Worm (Caenorhabditis elegans) whole organism, young adult: Measurements from ENCODE around the gene R07H5.16.

Experiments used
- ceh-91 ChIP-seq: fragments of 200-800 bp; sonication (Bioruptor generic); IDR thresholded peaks from 2 replicates; pipeline ENCODE4 v1.3.6; 2022; ENCODE audit warnings: missing genetic modification reagents, missing genetic modification characterization, missing compliant biosample characterization
- hmg-1.2 ChIP-seq: fragments of 200-800 bp; sonication (Bioruptor generic); IDR thresholded peaks from 2 replicates; pipeline ENCODE4 v1.3.6; 2022; ENCODE audit warnings: missing genetic modification reagents, missing genetic modification characterization, missing compliant biosample characterization
- lag-1 ChIP-seq: fragments of 200-800 bp; sonication (Bioruptor generic); IDR thresholded peaks from 2 replicates; pipeline ENCODE4 v1.3.6; 2022; ENCODE audit warnings: missing genetic modification reagents, missing genetic modification characterization, missing compliant biosample characterization
- let-607 ChIP-seq, 2 experiments: fragments of 200-800 bp in 1 of 2; sonication (Bioruptor generic) in 1 of 2; sonication (generic microtip) in 1 of 2; optimal IDR thresholded peaks; 2 replicates each; lab custom pipeline; 2016 to 2018; ENCODE audit warnings: mild to moderate bottlenecking in 2 of 2, missing compliant biosample characterization in 2 of 2, missing genetic modification characterization in 2 of 2, moderate library complexity in 2 of 2, missing genotype in 1 of 2
- lir-1 ChIP-seq: fragments of 200-800 bp; sonication (Bioruptor generic); conservative IDR thresholded peaks from 2 replicates; pipeline ENCODE4 v1.3.6; 2022; ENCODE audit warnings: missing genetic modification reagents, missing genetic modification characterization, missing compliant biosample characterization
- mel-28 ChIP-seq: sonication (generic microtip); optimal IDR thresholded peaks from 2 replicates; lab custom pipeline; 2016; ENCODE audit warnings: borderline replicate concordance, mild to moderate bottlenecking, missing genetic modification characterization, missing compliant biosample characterization
- nhr-80 ChIP-seq: sonication (generic microtip); optimal IDR thresholded peaks from 2 replicates; lab custom pipeline; 2016; ENCODE audit warnings: missing genetic modification characterization, missing compliant biosample characterization
- pha-4 ChIP-seq: fragments of 150-350 bp; sonication (generic microtip); optimal IDR thresholded peaks from 2 replicates; lab custom pipeline; 2014; ENCODE audit warnings: missing biosample characterization, missing genetic modification reagents, missing genetic modification characterization
- tlf-1 ChIP-seq: fragments of 200-800 bp; sonication (Bioruptor generic); optimal IDR thresholded peaks from 2 replicates; lab custom pipeline; 2018; ENCODE audit warnings: mild to moderate bottlenecking, missing genetic modification characterization, missing compliant biosample characterization

Gene R07H5.16

ce11 chrIV:11248031-11248631 is 49.0 kb downstream of the R07H5.16 start, which contains the start of gene C05C12.4:
Gene C05C12.4 (minus strand): TSS chrIV:11248081.
- TF ChIP-seq let-607 (tag; optimal IDR thresholded peaks at IDR 0.05; lab: Kevin White, UChicago), result peak in 1 of 2 experiments; percentile 20
- no peak for TF ChIP-seq ceh-91 (GFP tag; lab: Robert Waterston, UW)
- no peak for TF ChIP-seq hmg-1.2 (GFP tag; lab: Robert Waterston, UW)
- no peak for TF ChIP-seq lag-1 (GFP tag; lab: Robert Waterston, UW)
- peak; percentile 35 for TF ChIP-seq nhr-80 (tag; lab: Kevin White, UChicago)
- no peak for TF ChIP-seq mel-28 (tag; lab: Kevin White, UChicago)
- no peak for TF ChIP-seq tlf-1
- TF ChIP-seq pha-4 (tag; lab: Kevin White, UChicago), result peak; percentile 4
- no peak for TF ChIP-seq lir-1 (GFP tag; lab: Robert Waterston, UW)
